Worm (Caenorhabditis elegans): ENCODE data around the gene pelo-1.

pelo-1 gene

ce11 chrIII:4170903-4171377, 33.1 kb downstream of the pelo-1 start, which contains the start of the genes rnf-121 and C16C10.4 (continued):
- no peak for TF ChIP-seq set-16 (GFP tag; IDR thresholded peaks at IDR 0.05)
- peak; percentile 82 for TF ChIP-seq duxl-1 (tag; optimal IDR thresholded peaks at IDR 0.05; ENCODE audit: poor library complexity)
- TF ChIP-seq hif-1 (tag; optimal IDR thresholded peaks at IDR 0.05), result peak in 1 of 2 experiments; percentile 36
- TF ChIP-seq F26F4.8 (GFP tag; conservative IDR thresholded peaks at IDR 0.05), result no peak
- no peak for TF ChIP-seq ceh-20 (GFP tag; IDR thresholded peaks at IDR 0.05)
- no peak; the same call in 1 of the 2 replicates for TF ChIP-seq T26A8.4 (GFP tag; IDR thresholded peaks at IDR 0.05)
- TF ChIP-seq F49E8.2 (tag; optimal IDR thresholded peaks at IDR 0.05; ENCODE audit: borderline replicate concordance), result peak; percentile 29
- TF ChIP-seq ZK337.2 (GFP tag; IDR thresholded peaks at IDR 0.05), result no peak
- no peak for TF ChIP-seq zfp-3 (GFP tag; conservative IDR thresholded peaks at IDR 0.05)
- TF ChIP-seq jun-1 (tag; optimal IDR thresholded peaks at IDR 0.05), result no peak
- TF ChIP-seq hlh-11 (tag; optimal IDR thresholded peaks at IDR 0.05), result no peak
- peak; percentile 67 for TF ChIP-seq nhr-6 (tag; optimal IDR thresholded peaks at IDR 0.05)
- no peak for TF ChIP-seq fos-1 (tag; optimal IDR thresholded peaks at IDR 0.05)
- no peak for TF ChIP-seq tag-97 (GFP tag; IDR thresholded peaks at IDR 0.05)
- no peak for TF ChIP-seq hlh-30 (tag; optimal IDR thresholded peaks at IDR 0.05; ENCODE audit: insufficient read depth)
- no peak for TF ChIP-seq D1046.2 (GFP tag; IDR thresholded peaks at IDR 0.05)
- no peak for TF ChIP-seq mdt-29 (GFP tag; IDR thresholded peaks at IDR 0.05)
- no peak for TF ChIP-seq mxl-2 (GFP tag; conservative IDR thresholded peaks at IDR 0.05)
- TF ChIP-seq dmd-6 (GFP tag; IDR thresholded peaks at IDR 0.05), result no peak
- TF ChIP-seq spr-3 (GFP tag; optimal IDR thresholded peaks at IDR 0.05), result no peak
- no peak for TF ChIP-seq fkh-10 (GFP tag; optimal IDR thresholded peaks at IDR 0.05)
- no peak for TF ChIP-seq egl-43 (GFP tag; IDR thresholded peaks at IDR 0.05)
- TF ChIP-seq nhr-41 (GFP tag; IDR thresholded peaks at IDR 0.05), result no peak
- TF ChIP-seq daf-16 (GFP tag; optimal IDR thresholded peaks at IDR 0.05), result peak in 1 of 2 experiments; percentile 70
- TF ChIP-seq daf-16 (tag; optimal IDR thresholded peaks at IDR 0.05), result no peak
- no peak for TF ChIP-seq ces-1 (GFP tag; optimal IDR thresholded peaks at IDR 0.05)
- TF ChIP-seq zip-2 (tag; optimal IDR thresholded peaks at IDR 0.05), result peak; percentile 23
- TF ChIP-seq nhr-48 (tag; optimal IDR thresholded peaks at IDR 0.05), result peak; percentile 30
- TF ChIP-seq nhr-76 (tag; optimal IDR thresholded peaks at IDR 0.05), result no peak
- no peak for TF ChIP-seq unc-39 (tag; optimal IDR thresholded peaks at IDR 0.05)
- no peak for TF ChIP-seq aly-2 (tag; optimal IDR thresholded peaks at IDR 0.05)
- TF ChIP-seq nhr-25 (tag; optimal IDR thresholded peaks at IDR 0.05; ENCODE audit: borderline replicate concordance, insufficient read depth), result no peak
- no peak for TF ChIP-seq zag-1 (tag; optimal IDR thresholded peaks at IDR 0.05)
- peak; percentile 50; the same call in 1 of the 2 replicates for TF ChIP-seq pha-4 (GFP tag; IDR thresholded peaks at IDR 0.05)
- no peak for TF ChIP-seq pha-4 (tag; optimal IDR thresholded peaks at IDR 0.05)
- TF ChIP-seq R02D3.7 (tag; optimal IDR thresholded peaks at IDR 0.05), result no peak
- TF ChIP-seq dmd-9 (GFP tag; IDR thresholded peaks at IDR 0.05), result no peak
- peak; percentile 63 for TF ChIP-seq hmg-1.1 (GFP tag; IDR thresholded peaks at IDR 0.05)
- TF ChIP-seq Y5F2A.4 (GFP tag; optimal IDR thresholded peaks at IDR 0.05), result peak; percentile 43
- no peak for TF ChIP-seq lin-13 (GFP tag; optimal IDR thresholded peaks at IDR 0.05)
- TF ChIP-seq ceh-28 (tag; optimal IDR thresholded peaks at IDR 0.05), result peak; percentile 4
- peak; percentile 29 for TF ChIP-seq dve-1 (tag; optimal IDR thresholded peaks at IDR 0.05; ENCODE audit: insufficient read depth)
- TF ChIP-seq lin-39 (tag; optimal IDR thresholded peaks at IDR 0.05), result no peak
- peak; percentile 71 for TF ChIP-seq dpl-1 (GFP tag; optimal IDR thresholded peaks at IDR 0.05)
- TF ChIP-seq mes-2 (tag; optimal IDR thresholded peaks at IDR 0.05; ENCODE audit: poor library complexity, severe bottlenecking), result peak; percentile 95
- no peak for TF ChIP-seq nhr-42 (GFP tag; IDR thresholded peaks at IDR 0.05)
- peak; percentile 37 for TF ChIP-seq F10B5.3 (tag; optimal IDR thresholded peaks at IDR 0.05)
- TF ChIP-seq Y48G9A.11 (GFP tag; IDR thresholded peaks at IDR 0.05), result peak; percentile 63; the same call in 1 of the 2 replicates
- no peak for TF ChIP-seq nhr-237 (tag; optimal IDR thresholded peaks at IDR 0.05)
- peak; percentile 40; the same call in 1 of the 2 replicates for TF ChIP-seq vab-7 (GFP tag; IDR thresholded peaks at IDR 0.05)
- TF ChIP-seq nhr-28 (tag; optimal IDR thresholded peaks at IDR 0.05), result no peak
